Worm (Caenorhabditis elegans) whole organism, late embryonic: ENCODE data around the gene F46H5.2.

Experiments used
- C08G9.2 ChIP-seq: sonication (generic microtip); optimal IDR thresholded peaks from 2 replicates; lab custom pipeline; 2016; ENCODE audit warnings: mild to moderate bottlenecking, missing genetic modification characterization, moderate library complexity, missing compliant biosample characterization
- C38D4.7 ChIP-seq: fragments of 200-800 bp; sonication (Bioruptor generic); optimal IDR thresholded peaks from 2 replicates; lab custom pipeline; 2018; ENCODE audit warnings: mild to moderate bottlenecking, missing genetic modification characterization, moderate library complexity, missing compliant biosample characterization
- F13H6.1 ChIP-seq: sonication (generic microtip); optimal IDR thresholded peaks from 2 replicates; lab custom pipeline; 2016; ENCODE audit warnings: missing genetic modification characterization, missing compliant biosample characterization
- K02D7.2 ChIP-seq: sonication (generic microtip); optimal IDR thresholded peaks from 2 replicates; lab custom pipeline; 2017; ENCODE audit warnings: mild to moderate bottlenecking, missing genetic modification characterization, missing compliant biosample characterization
- K09A11.1 ChIP-seq: sonication (generic microtip); optimal IDR thresholded peaks from 2 replicates; lab custom pipeline; 2017; ENCODE audit warnings: antibody characterized with exemption, mild to moderate bottlenecking, missing genetic modification characterization, missing compliant biosample characterization; ENCODE audit not compliant: insufficient read depth
- T23F11.4 ChIP-seq: fragments of 200-800 bp; sonication (Bioruptor generic); optimal IDR thresholded peaks from 2 replicates; lab custom pipeline; 2018; ENCODE audit warnings: mild to moderate bottlenecking, missing genetic modification characterization, missing compliant biosample characterization
- ahr-1 ChIP-seq: sonication (generic microtip); optimal IDR thresholded peaks from 2 replicates; lab custom pipeline; 2016; ENCODE audit warnings: missing genetic modification characterization, missing compliant biosample characterization
- ceh-14 ChIP-seq: sonication (generic microtip); optimal IDR thresholded peaks from 2 replicates; lab custom pipeline; 2016; ENCODE audit warnings: missing genotype, missing genetic modification characterization, missing compliant biosample characterization
- ceh-19 ChIP-seq: fragments of 200-800 bp; sonication (Bioruptor generic); optimal IDR thresholded peaks from 2 replicates; lab custom pipeline; 2018; ENCODE audit warnings: mild to moderate bottlenecking, missing genetic modification characterization, missing compliant biosample characterization
- ceh-24 ChIP-seq: sonication (generic microtip); optimal IDR thresholded peaks from 2 replicates; lab custom pipeline; 2016; ENCODE audit warnings: mild to moderate bottlenecking, missing genetic modification characterization, missing compliant biosample characterization
- ceh-30 ChIP-seq: fragments of 150-350 bp; optimal IDR thresholded peaks from 2 replicates; lab custom pipeline; 2014; ENCODE audit warnings: missing biosample characterization, missing genetic modification characterization
- ceh-31 ChIP-seq: sonication (generic microtip); optimal IDR thresholded peaks from 2 replicates; lab custom pipeline; 2016; ENCODE audit warnings: missing genetic modification characterization, missing compliant biosample characterization
- ceh-34 ChIP-seq: sonication (generic microtip); optimal IDR thresholded peaks from 2 replicates; lab custom pipeline; 2016; ENCODE audit warnings: mild to moderate bottlenecking, missing genetic modification characterization, missing compliant biosample characterization
- ceh-45 ChIP-seq: fragments of 200-800 bp; sonication (Bioruptor generic); IDR thresholded peaks from 2 replicates; pipeline ENCODE4 v1.3.6; 2022; ENCODE audit warnings: missing genetic modification reagents, missing genetic modification characterization, missing compliant biosample characterization
- ceh-48 ChIP-seq: sonication (generic microtip); optimal IDR thresholded peaks from 2 replicates; lab custom pipeline; 2016; ENCODE audit warnings: missing genetic modification characterization, inconsistent platforms, missing compliant biosample characterization
- ceh-6 ChIP-seq: fragments of 200-800 bp; sonication (Bioruptor generic); optimal IDR thresholded peaks from 2 replicates; lab custom pipeline; 2018; ENCODE audit warnings: mild to moderate bottlenecking, missing genetic modification characterization, missing compliant biosample characterization
- che-1 ChIP-seq: sonication (generic microtip); optimal IDR thresholded peaks from 2 replicates; lab custom pipeline; 2016; ENCODE audit warnings: mild to moderate bottlenecking, missing genetic modification characterization, missing compliant biosample characterization
- dmd-4 ChIP-seq: sonication (generic microtip); optimal IDR thresholded peaks from 2 replicates; lab custom pipeline; 2016; ENCODE audit warnings: borderline replicate concordance, missing genetic modification characterization, missing compliant biosample characterization
- dve-1 ChIP-seq: sonication (generic microtip); optimal IDR thresholded peaks from 2 replicates; lab custom pipeline; 2017; ENCODE audit warnings: antibody characterized with exemption, mild to moderate bottlenecking, missing genetic modification characterization, missing compliant biosample characterization
- elt-2 ChIP-seq: sonication (generic microtip); optimal IDR thresholded peaks from 2 replicates; lab custom pipeline; 2016; ENCODE audit warnings: missing genetic modification reagents, missing genetic modification characterization, missing compliant biosample characterization
- elt-4 ChIP-seq: sonication (generic microtip); optimal IDR thresholded peaks from 2 replicates; lab custom pipeline; 2016; ENCODE audit warnings: missing genetic modification characterization, missing compliant biosample characterization
- ets-4 ChIP-seq: sonication (generic microtip); optimal IDR thresholded peaks from 2 replicates; lab custom pipeline; 2016; ENCODE audit warnings: missing genetic modification characterization, missing compliant biosample characterization
- fax-1 ChIP-seq: sonication (generic microtip); optimal IDR thresholded peaks from 2 replicates; lab custom pipeline; 2016; ENCODE audit warnings: missing genotype, missing genetic modification characterization, missing compliant biosample characterization
- fkh-10 ChIP-seq: fragments of 150-350 bp; optimal IDR thresholded peaks from 2 replicates; lab custom pipeline; 2014; ENCODE audit warnings: missing biosample characterization, missing genetic modification reagents, missing genetic modification characterization
- fkh-6 ChIP-seq: sonication (generic microtip); optimal IDR thresholded peaks from 2 replicates; lab custom pipeline; 2016; ENCODE audit warnings: missing genetic modification characterization, missing compliant biosample characterization
- gmeb-2 ChIP-seq: sonication (generic microtip); optimal IDR thresholded peaks from 2 replicates; lab custom pipeline; 2016; ENCODE audit warnings: missing genetic modification characterization, inconsistent platforms, missing compliant biosample characterization
- hlh-15 ChIP-seq: sonication (generic microtip); optimal IDR thresholded peaks from 2 replicates; lab custom pipeline; 2016; ENCODE audit warnings: missing genetic modification characterization, missing compliant biosample characterization
- hlh-6 ChIP-seq: sonication (generic microtip); optimal IDR thresholded peaks from 2 replicates; lab custom pipeline; 2016; ENCODE audit warnings: missing genotype, missing genetic modification characterization, missing compliant biosample characterization
- hlh-8 ChIP-seq: sonication (generic microtip); optimal IDR thresholded peaks from 2 replicates; lab custom pipeline; 2016; ENCODE audit warnings: missing genotype, missing genetic modification characterization, missing compliant biosample characterization
- lim-6 ChIP-seq: sonication (generic microtip); optimal IDR thresholded peaks from 2 replicates; lab custom pipeline; 2016; ENCODE audit warnings: missing genetic modification characterization, missing compliant biosample characterization
- lin-11 ChIP-seq: fragments of 200-800 bp; sonication (Bioruptor generic); optimal IDR thresholded peaks from 2 replicates; lab custom pipeline; 2018; ENCODE audit warnings: mild to moderate bottlenecking, missing genetic modification characterization, missing compliant biosample characterization
- madf-2 ChIP-seq: sonication (generic microtip); optimal IDR thresholded peaks from 2 replicates; lab custom pipeline; 2017; ENCODE audit warnings: missing genetic modification characterization, missing compliant biosample characterization
- nfya-1 ChIP-seq: sonication (generic microtip); optimal IDR thresholded peaks from 2 replicates; lab custom pipeline; 2017; ENCODE audit warnings: missing genetic modification characterization, mild to moderate bottlenecking, missing compliant biosample characterization, antibody characterized with exemption, moderate library complexity
- npax-4 ChIP-seq: sonication (generic microtip); optimal IDR thresholded peaks from 2 replicates; lab custom pipeline; 2016; ENCODE audit warnings: missing genetic modification characterization, missing compliant biosample characterization
- odd-2 ChIP-seq: sonication (generic microtip); optimal IDR thresholded peaks from 2 replicates; lab custom pipeline; 2017; ENCODE audit warnings: antibody characterized with exemption, mild to moderate bottlenecking, missing genetic modification characterization, missing compliant biosample characterization
- pag-3 ChIP-seq: sonication (generic microtip); optimal IDR thresholded peaks from 2 replicates; lab custom pipeline; 2016; ENCODE audit warnings: missing compliant biosample characterization, missing genetic modification characterization, borderline replicate concordance
- pat-9 ChIP-seq: fragments of 200-800 bp; sonication (Bioruptor generic); optimal IDR thresholded peaks from 2 replicates; lab custom pipeline; 2018; ENCODE audit warnings: mild to moderate bottlenecking, missing genetic modification characterization, moderate library complexity, missing compliant biosample characterization
- pax-1 ChIP-seq: fragments of 150-350 bp; optimal IDR thresholded peaks from 2 replicates; lab custom pipeline; 2014; ENCODE audit warnings: missing biosample characterization, missing genetic modification characterization
- pha-4 ChIP-seq: fragments of 150-350 bp; optimal IDR thresholded peaks from 2 replicates; lab custom pipeline; 2018; ENCODE audit warnings: missing biosample characterization, missing genetic modification reagents, missing genetic modification characterization
- pqm-1 ChIP-seq: sonication (generic microtip); optimal IDR thresholded peaks from 2 replicates; lab custom pipeline; 2016; ENCODE audit warnings: missing genetic modification characterization, missing compliant biosample characterization
- pros-1 ChIP-seq: fragments of 150-350 bp; optimal IDR thresholded peaks from 2 replicates; lab custom pipeline; 2014; ENCODE audit warnings: missing biosample characterization, missing genetic modification reagents, missing genetic modification characterization
- rnt-1 ChIP-seq: sonication (generic microtip); optimal IDR thresholded peaks from 2 replicates; lab custom pipeline; 2016; ENCODE audit warnings: missing genetic modification characterization, missing compliant biosample characterization
- sdc-2 ChIP-seq: sonication (generic microtip); optimal IDR thresholded peaks from 2 replicates; lab custom pipeline; 2016; ENCODE audit warnings: missing genotype, missing genetic modification characterization, missing compliant biosample characterization
- sox-2 ChIP-seq: fragments of 200-800 bp; sonication (Bioruptor generic); IDR thresholded peaks from 2 replicates; pipeline ENCODE4 v1.3.6; 2022; ENCODE audit warnings: missing genetic modification reagents, missing genetic modification characterization, missing compliant biosample characterization
- sox-4 ChIP-seq: sonication (generic microtip); optimal IDR thresholded peaks from 2 replicates; lab custom pipeline; 2017; ENCODE audit warnings: mild to moderate bottlenecking, missing genetic modification characterization, inconsistent platforms, missing compliant biosample characterization
- syd-9 ChIP-seq: sonication (generic microtip); optimal IDR thresholded peaks from 2 replicates; lab custom pipeline; 2016; ENCODE audit warnings: mild to moderate bottlenecking, missing genetic modification characterization, moderate library complexity, missing compliant biosample characterization
- tbx-2 ChIP-seq: sonication (generic microtip); optimal IDR thresholded peaks from 2 replicates; lab custom pipeline; 2016; ENCODE audit warnings: missing genetic modification characterization, missing compliant biosample characterization
- tbx-7 ChIP-seq: sonication (generic microtip); optimal IDR thresholded peaks from 2 replicates; lab custom pipeline; 2016; ENCODE audit warnings: missing genotype, missing genetic modification characterization, missing compliant biosample characterization
- ttx-3 ChIP-seq: sonication (generic microtip); optimal IDR thresholded peaks from 2 replicates; lab custom pipeline; 2016; ENCODE audit warnings: missing genetic modification reagents, missing genetic modification characterization, missing compliant biosample characterization
- unc-3 ChIP-seq, 2 experiments: fragments of 200-800 bp in 1 of 2; sonication (Bioruptor generic) in 1 of 2; sonication (generic microtip) in 1 of 2; conservative IDR thresholded peaks in 1 of 2; optimal IDR thresholded peaks in 1 of 2; 2 replicates each; pipeline versions ENCODE4 v1.3.6 to Lab custom; 2016 to 2022; ENCODE audit warnings: missing compliant biosample characterization in 2 of 2, missing genetic modification characterization in 2 of 2, missing genetic modification reagents in 1 of 2
- unc-86 ChIP-seq: sonication (generic microtip); optimal IDR thresholded peaks from 2 replicates; lab custom pipeline; 2016; ENCODE audit warnings: missing genetic modification characterization, missing compliant biosample characterization
- zip-5 ChIP-seq: sonication (generic microtip); optimal IDR thresholded peaks from 2 replicates; lab custom pipeline; 2016; ENCODE audit warnings: missing genetic modification characterization, missing compliant biosample characterization

The F46H5.2 gene

ce11 chrX:7232158-7232822, 33.2 kb upstream of the F46H5.2 start:
- TF ChIP-seq odd-2 (tag; lab: Kevin White, UChicago) (no peak), fkh-6 (no peak), elt-2 (no peak), unc-86 (tag; lab: Kevin White, UChicago) (no peak), ceh-30 (tag; lab: Kevin White, UChicago) (no peak), sox-2 (GFP tag; lab: Robert Waterston, UW) (no peak), ceh-24 (tag; lab: Kevin White, UChicago) (no peak), tbx-7 (no peak), lim-6 (tag; lab: Kevin White, UChicago) (no peak), hlh-15 (tag; lab: Kevin White, UChicago) (no peak), hlh-8 (no peak), che-1 (tag; lab: Kevin White, UChicago) (no peak), C38D4.7 (GFP tag; lab: Kevin White, UChicago) (no peak), syd-9 (tag; lab: Kevin White, UChicago) (peak; percentile 74), ets-4 (no peak), ahr-1 (tag; lab: Kevin White, UChicago) (no peak), ceh-48 (tag; lab: Kevin White, UChicago) (no peak), sdc-2 (no peak), ttx-3 (tag; lab: Kevin White, UChicago) (no peak), sox-4 (no peak), F13H6.1 (tag; lab: Kevin White, UChicago) (no peak), dve-1 (tag; lab: Kevin White, UChicago) (no peak), C08G9.2 (tag; lab: Kevin White, UChicago) (no peak), nfya-1 (tag; lab: Kevin White, UChicago) (peak; percentile 29), K02D7.2 (tag; lab: Kevin White, UChicago) (no peak), elt-4 (tag; lab: Kevin White, UChicago) (no peak), pax-1 (no peak), pros-1 (tag; lab: Kevin White, UChicago) (no peak), ceh-31 (tag; lab: Kevin White, UChicago) (peak; percentile 50), fkh-10 (GFP tag; lab: Kevin White, UChicago) (no peak), lin-11 (tag; lab: Kevin White, UChicago) (no peak), madf-2 (tag; lab: Kevin White, UChicago) (no peak), ceh-45 (GFP tag; lab: Robert Waterston, UW) (no peak), pat-9 (no peak), ceh-34 (peak; percentile 2), hlh-6 (tag; lab: Kevin White, UChicago) (no peak), unc-3 (GFP tag; conservative IDR thresholded peaks at IDR 0.05; lab: Robert Waterston, UW) (no peak), unc-3 (tag; optimal IDR thresholded peaks at IDR 0.05; lab: Kevin White, UChicago) (no peak), ceh-14 (no peak), gmeb-2 (tag; lab: Kevin White, UChicago) (no peak), pqm-1 (tag; lab: Kevin White, UChicago) (no peak), pag-3 (tag; lab: Kevin White, UChicago) (no peak), npax-4 (tag; lab: Kevin White, UChicago) (no peak), K09A11.1 (tag; lab: Kevin White, UChicago) (no peak), ceh-19 (GFP tag; lab: Kevin White, UChicago) (no peak), tbx-2 (peak; percentile 40), dmd-4 (tag; lab: Kevin White, UChicago) (no peak), T23F11.4 (GFP tag; lab: Kevin White, UChicago) (no peak), pha-4 (tag; lab: Kevin White, UChicago) (no peak), zip-5 (tag; lab: Kevin White, UChicago) (no peak), rnt-1 (tag; lab: Kevin White, UChicago) (no peak), fax-1 (tag; lab: Kevin White, UChicago) (no peak), ceh-6 (GFP tag; lab: Kevin White, UChicago) (no peak)
